Worm (Caenorhabditis elegans): ENCODE measurements around the gene B0252.3.
A peak's percentile ranks its signal among the peaks of the same experiment; 100 is the strongest.

The B0252.3 gene

DNA sequence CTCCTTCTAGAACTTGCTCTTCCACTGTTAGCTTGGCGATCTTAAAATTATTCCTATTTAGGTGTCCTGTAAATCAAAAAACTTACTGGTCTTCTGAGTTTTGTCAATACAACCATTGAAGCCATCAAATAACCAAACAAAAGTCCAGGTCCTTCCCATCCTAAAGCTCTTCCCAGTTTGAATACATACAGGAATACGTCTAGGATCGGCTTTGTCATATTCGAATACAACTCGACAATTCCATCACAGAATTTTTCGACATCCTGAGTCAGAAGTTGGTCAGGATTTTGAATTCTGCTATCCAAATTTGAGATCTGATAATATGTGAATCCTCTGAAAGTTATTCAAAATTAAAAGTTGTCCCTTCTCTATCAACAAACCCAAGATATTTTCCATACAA lies 25.2 kb downstream of the B0252.3 start:
- TF ChIP-seq lin-38 (GFP tag; IDR thresholded peaks at IDR 0.05) (no peak), aha-1 (tag) (peak; percentile 63)

DNA sequence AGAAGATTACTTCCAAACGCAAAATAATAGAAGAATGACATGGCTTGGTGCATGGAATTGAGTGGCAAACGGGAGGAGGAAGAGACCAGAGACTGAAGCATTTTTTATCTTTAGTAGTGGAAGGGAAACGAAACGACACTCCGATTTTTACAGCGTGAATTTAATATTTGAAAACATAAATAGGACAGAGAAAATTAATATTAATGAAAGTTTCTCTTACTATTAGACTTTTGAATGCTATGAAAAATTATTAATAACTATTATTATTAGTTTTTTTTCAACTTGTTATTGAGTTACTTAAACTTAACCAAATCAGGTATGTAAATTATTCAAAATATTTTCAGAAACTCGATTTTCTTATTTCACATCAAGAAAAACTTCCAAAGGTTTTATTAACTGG lies 27.5 kb downstream of the B0252.3 start, which contains the start of gene C44B7.7:
TSS of gene C44B7.7 (minus strand) at position 101 of the 400 bp plus-strand sequence.
- TF ChIP-seq lsy-2 (tag; optimal IDR thresholded peaks at IDR 0.05): no peak
- no peak for TF ChIP-seq skn-1 (tag; optimal IDR thresholded peaks at IDR 0.05)
- TF ChIP-seq mdl-1 (tag; optimal IDR thresholded peaks at IDR 0.05): no peak
- TF ChIP-seq pqm-1 (tag; optimal IDR thresholded peaks at IDR 0.05): no peak
- no peak for TF ChIP-seq ceh-28 (tag; optimal IDR thresholded peaks at IDR 0.05)
- no peak for TF ChIP-seq mep-1 (tag; optimal IDR thresholded peaks at IDR 0.05)
- no peak for TF ChIP-seq hlh-11 (tag; optimal IDR thresholded peaks at IDR 0.05)
- no peak for TF ChIP-seq daf-16 (GFP tag; optimal IDR thresholded peaks at IDR 0.05)
- no peak for TF ChIP-seq daf-16 (tag; optimal IDR thresholded peaks at IDR 0.05)
- no peak for TF ChIP-seq nhr-25 (tag; optimal IDR thresholded peaks at IDR 0.05; ENCODE audit: borderline replicate concordance, insufficient read depth)
- TF ChIP-seq ces-1 (GFP tag; optimal IDR thresholded peaks at IDR 0.05): no peak
- no peak for TF ChIP-seq php-3 (GFP tag; IDR thresholded peaks at IDR 0.05)
- no peak for TF ChIP-seq nhr-28 (tag; optimal IDR thresholded peaks at IDR 0.05)

DNA sequence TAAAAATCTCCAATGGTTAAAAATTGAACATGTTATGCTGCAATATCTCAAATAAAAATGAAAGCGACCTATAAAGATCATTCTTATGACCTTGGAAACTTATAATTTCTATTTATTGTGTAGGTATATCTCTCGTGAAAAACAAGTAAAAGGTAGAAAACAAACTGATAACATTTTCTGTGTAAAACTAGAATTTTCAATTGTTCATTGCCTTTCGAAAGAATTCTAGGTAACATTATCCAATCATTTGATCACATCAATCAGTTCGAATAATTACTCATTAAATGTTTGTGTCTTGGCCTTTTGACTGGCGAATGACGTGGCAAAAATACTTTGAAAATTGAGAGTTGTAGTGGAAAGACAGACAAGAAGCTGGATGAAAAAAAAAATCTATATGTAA lies 29.7 kb downstream of the B0252.3 start:
- no peak for TF ChIP-seq dmd-8 (GFP tag; IDR thresholded peaks at IDR 0.05)
- no peak for TF ChIP-seq Y105C5A.15 (GFP tag; IDR thresholded peaks at IDR 0.05)
- TF ChIP-seq sdz-12 (GFP tag; optimal IDR thresholded peaks at IDR 0.05): no peak
- TF ChIP-seq mdt-29 (GFP tag; IDR thresholded peaks at IDR 0.05): no peak
- no peak for TF ChIP-seq mdl-1 (tag; optimal IDR thresholded peaks at IDR 0.05)
- TF ChIP-seq ceh-44 (GFP tag; IDR thresholded peaks at IDR 0.05): no peak
- TF ChIP-seq zfp-3 (GFP tag; conservative IDR thresholded peaks at IDR 0.05): no peak
- peak; percentile 26 for TF ChIP-seq nhr-28 (tag; optimal IDR thresholded peaks at IDR 0.05)
- TF ChIP-seq arid-1 (GFP tag; conservative IDR thresholded peaks at IDR 0.05): no peak

DNA sequence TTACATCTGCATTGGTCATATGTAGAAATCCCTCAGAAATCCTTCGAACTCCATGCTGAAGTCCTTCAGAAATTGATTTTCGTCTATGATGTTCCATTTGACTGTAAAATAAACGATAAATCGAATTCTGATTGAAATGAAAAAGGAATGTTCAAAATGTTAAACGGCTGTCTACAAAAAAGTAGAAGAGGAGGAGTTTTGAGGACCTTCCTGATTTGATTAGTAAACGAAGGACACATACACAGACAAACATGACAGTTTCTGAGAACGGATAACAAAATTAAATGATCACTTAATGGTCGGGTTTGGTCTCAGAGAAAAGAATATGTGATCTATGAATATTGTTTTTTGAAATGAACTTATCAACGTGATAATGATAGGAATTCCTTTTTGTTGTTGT lies 30.6 kb downstream of the B0252.3 start, which contains the start of gene slc-36.5:
TSS of gene slc-36.5 (minus strand) at position 101 of the 400 bp plus-strand sequence.
- TF ChIP-seq mep-1 (tag; optimal IDR thresholded peaks at IDR 0.05): no peak
- no peak for TF ChIP-seq zip-11 (GFP tag; IDR thresholded peaks at IDR 0.05)
- TF ChIP-seq dve-1 (tag; optimal IDR thresholded peaks at IDR 0.05; ENCODE audit: insufficient read depth): no peak
- TF ChIP-seq T20F7.1 (GFP tag; optimal IDR thresholded peaks at IDR 0.05): no peak
- TF ChIP-seq ceh-32 (tag; optimal IDR thresholded peaks at IDR 0.05; ENCODE audit: poor library complexity): no peak
- TF ChIP-seq tag-97 (GFP tag; IDR thresholded peaks at IDR 0.05): no peak
- TF ChIP-seq daf-12 (tag; optimal IDR thresholded peaks at IDR 0.05): no peak
- TF ChIP-seq daf-8 (GFP tag; IDR thresholded peaks at IDR 0.05): no peak
- TF ChIP-seq mxl-3 (GFP tag; optimal IDR thresholded peaks at IDR 0.05): no peak
- no peak for TF ChIP-seq ztf-7 (tag; optimal IDR thresholded peaks at IDR 0.05)
- TF ChIP-seq snpc-1.2 (GFP tag; IDR thresholded peaks at IDR 0.05): no peak
- TF ChIP-seq madf-9 (GFP tag; conservative IDR thresholded peaks at IDR 0.05): no peak
- TF ChIP-seq lin-29 (GFP tag; IDR thresholded peaks at IDR 0.05): no peak
- TF ChIP-seq mes-2 (tag; optimal IDR thresholded peaks at IDR 0.05; ENCODE audit: poor library complexity, severe bottlenecking): no peak
- no peak for TF ChIP-seq Y48G9A.11 (GFP tag; IDR thresholded peaks at IDR 0.05)
- TF ChIP-seq mdt-29 (GFP tag; IDR thresholded peaks at IDR 0.05): no peak
- no peak for TF ChIP-seq lir-3 (tag; optimal IDR thresholded peaks at IDR 0.05)
- TF ChIP-seq lin-39 (tag; optimal IDR thresholded peaks at IDR 0.05): no peak
- TF ChIP-seq daf-19 (GFP tag; conservative IDR thresholded peaks at IDR 0.05): no peak
- TF ChIP-seq sdz-12 (GFP tag; optimal IDR thresholded peaks at IDR 0.05): no peak
